Fruit fly (Drosophila melanogaster) whole organism, embryonic: Measurements from ENCODE around the gene Ufsp2.

Source experiments
- CG10565 ChIP-seq: fragments of 200-800 bp; sonication (Bioruptor generic); optimal IDR thresholded peaks from 3 replicates; lab custom pipeline; 2016; ENCODE audit warnings: missing biosample characterization, mild to moderate bottlenecking, missing genetic modification characterization
- CG12942 ChIP-seq: fragments of 200-800 bp; sonication (Bioruptor generic); optimal IDR thresholded peaks from 3 replicates; lab custom pipeline; 2016; ENCODE audit warnings: missing biosample characterization, missing genetic modification characterization
- CG13624 ChIP-seq: fragments of 200-800 bp; sonication (Bioruptor generic); optimal IDR thresholded peaks from 2 replicates; lab custom pipeline; 2016; ENCODE audit warnings: missing biosample characterization, missing genetic modification characterization
- CG13775 ChIP-seq: fragments of 200-800 bp; sonication (Bioruptor generic); optimal IDR thresholded peaks from 3 replicates; lab custom pipeline; 2017; ENCODE audit warnings: missing biosample characterization, mild to moderate bottlenecking, missing genetic modification characterization
- CG15011 ChIP-seq: fragments of 200-800 bp; sonication (Bioruptor generic); optimal IDR thresholded peaks from 3 replicates; lab custom pipeline; 2018; ENCODE audit warnings: missing biosample characterization, mild to moderate bottlenecking, missing genetic modification characterization
- CG16779 ChIP-seq: fragments of 200-800 bp; sonication (Bioruptor generic); IDR thresholded peaks from 2 replicates; pipeline ENCODE4 v1.3.6; 2022; ENCODE audit warnings: missing biosample characterization, missing genetic modification characterization
- CG18476 ChIP-seq: fragments of 200-800 bp; sonication (Bioruptor generic); optimal IDR thresholded peaks from 2 replicates; lab custom pipeline; 2016; ENCODE audit warnings: missing biosample characterization, mild to moderate bottlenecking, missing genetic modification characterization
- CG2889 ChIP-seq: fragments of 200-800 bp; sonication (Bioruptor generic); IDR thresholded peaks from 3 replicates; pipeline ENCODE4 v1.3.6; 2022; ENCODE audit warnings: missing biosample characterization, missing genetic modification characterization
- CG7372 ChIP-seq: fragments of 200-800 bp; sonication (Bioruptor generic); IDR thresholded peaks from 2 replicates; pipeline ENCODE4 v1.3.6; 2022; ENCODE audit warnings: missing biosample characterization, missing genetic modification characterization
- CG8281 ChIP-seq: fragments of 200-800 bp; sonication (Bioruptor generic); optimal IDR thresholded peaks from 2 replicates; lab custom pipeline; 2018; ENCODE audit warnings: missing biosample characterization, mild to moderate bottlenecking, missing genetic modification characterization, moderate library complexity
- CG9437 ChIP-seq: fragments of 200-800 bp; sonication (Bioruptor generic); optimal IDR thresholded peaks from 2 replicates; lab custom pipeline; 2018; ENCODE audit warnings: missing biosample characterization, mild to moderate bottlenecking, missing genetic modification characterization
- D19B ChIP-seq: fragments of 200-800 bp; sonication (Bioruptor generic); optimal IDR thresholded peaks from 2 replicates; lab custom pipeline; 2017; ENCODE audit warnings: missing biosample characterization, mild to moderate bottlenecking, missing genetic modification characterization
- Ets65A ChIP-seq: fragments of 200-800 bp; sonication (Bioruptor generic); peaks from one replicate; lab custom pipeline; 2016; ENCODE audit warnings: missing biosample characterization, missing genetic modification characterization
- H2.0 ChIP-seq: fragments of 200-800 bp; sonication (Bioruptor generic); IDR thresholded peaks from 2 replicates; pipeline ENCODE4 v1.3.6; 2022; ENCODE audit warnings: missing biosample characterization, missing genetic modification characterization
- Hmx ChIP-seq: fragments of 200-800 bp; sonication (Bioruptor generic); optimal IDR thresholded peaks from 2 replicates; lab custom pipeline; 2016; ENCODE audit warnings: missing biosample characterization, missing genetic modification characterization
- MBD-R2 ChIP-seq: fragments of 200-800 bp; sonication (Bioruptor generic); IDR thresholded peaks from 2 replicates; pipeline ENCODE4 v1.3.6; 2022; ENCODE audit warnings: missing biosample characterization, missing genetic modification characterization
- Med ChIP-seq: fragments of 200-800 bp; sonication (Bioruptor generic); peaks from one replicate; lab custom pipeline; 2016; ENCODE audit warnings: missing biosample characterization, missing genetic modification characterization, mild to moderate bottlenecking, inconsistent platforms, moderate library complexity
- Nf-YC ChIP-seq: fragments of 200-800 bp; optimal IDR thresholded peaks from 3 replicates; lab custom pipeline; 2019; ENCODE audit warnings: missing biosample characterization, mild to moderate bottlenecking, missing genetic modification characterization, moderate library complexity
- Scr ChIP-seq: fragments of 200-800 bp; sonication (Bioruptor generic); IDR thresholded peaks from 2 replicates; pipeline ENCODE4 v1.3.6; 2022; ENCODE audit warnings: missing biosample characterization, missing genetic modification characterization; ENCODE audit not compliant: partially characterized antibody
- Sin3A ChIP-seq: fragments of >200 bp; optimal IDR thresholded peaks from 2 replicates; lab custom pipeline; 2018
- Xrp1 ChIP-seq: fragments of 200-800 bp; sonication (Bioruptor generic); IDR thresholded peaks from 2 replicates; pipeline ENCODE4 v1.3.6; 2022; ENCODE audit warnings: missing biosample characterization, missing genetic modification characterization
- az2 ChIP-seq: fragments of 200-800 bp; sonication (Bioruptor generic); optimal IDR thresholded peaks from 3 replicates; lab custom pipeline; 2016; ENCODE audit warnings: missing biosample characterization, missing genetic modification characterization
- btn ChIP-seq: fragments of 200-800 bp; sonication (Bioruptor generic); optimal IDR thresholded peaks from 2 replicates; lab custom pipeline; 2016; ENCODE audit warnings: missing biosample characterization, missing genetic modification characterization
- chm ChIP-seq: fragments of 200-800 bp; sonication (Bioruptor generic); IDR thresholded peaks from 2 replicates; pipeline ENCODE4 v1.3.6; 2022; ENCODE audit warnings: missing biosample characterization, missing genetic modification characterization
- corto ChIP-seq: fragments of 200-800 bp; sonication (Bioruptor generic); optimal IDR thresholded peaks from 2 replicates; lab custom pipeline; 2016; ENCODE audit warnings: missing biosample characterization, mild to moderate bottlenecking, missing genetic modification characterization, moderate library complexity
- crp ChIP-seq, 2 experiments: fragments of 200-800 bp; sonication (Bioruptor generic); optimal IDR thresholded peaks; 2 replicates in 1 of 2; 3 replicates in 1 of 2; lab custom pipeline; 2017; ENCODE audit warnings: missing biosample characterization in 2 of 2, missing genetic modification characterization in 2 of 2, mild to moderate bottlenecking in 1 of 2, moderate library complexity in 1 of 2
- danr ChIP-seq: fragments of 200-800 bp; sonication (Bioruptor generic); IDR thresholded peaks from 2 replicates; pipeline ENCODE4 v1.3.6; 2022; ENCODE audit warnings: missing biosample characterization, missing genetic modification characterization
- ken ChIP-seq: fragments of 200-800 bp; sonication (Bioruptor generic); IDR thresholded peaks from 3 replicates; pipeline ENCODE4 v1.3.6; 2022; ENCODE audit warnings: missing biosample characterization, missing genetic modification characterization
- nom ChIP-seq: fragments of 200-800 bp; sonication (Bioruptor generic); optimal IDR thresholded peaks from 2 replicates; lab custom pipeline; 2017; ENCODE audit warnings: missing biosample characterization, missing genetic modification characterization, mild to moderate bottlenecking, moderate library complexity, missing genetic modification reagents
- p53 ChIP-seq: fragments of 200-800 bp; sonication (Bioruptor generic); optimal IDR thresholded peaks from 2 replicates; lab custom pipeline; 2016; ENCODE audit warnings: missing biosample characterization, missing genetic modification characterization
- slbo ChIP-seq: fragments of 200-800 bp; sonication (Bioruptor generic); IDR thresholded peaks from 2 replicates; pipeline ENCODE4 v1.3.6; 2022; ENCODE audit warnings: missing biosample characterization, missing genetic modification characterization

Gene Ufsp2

DNA sequence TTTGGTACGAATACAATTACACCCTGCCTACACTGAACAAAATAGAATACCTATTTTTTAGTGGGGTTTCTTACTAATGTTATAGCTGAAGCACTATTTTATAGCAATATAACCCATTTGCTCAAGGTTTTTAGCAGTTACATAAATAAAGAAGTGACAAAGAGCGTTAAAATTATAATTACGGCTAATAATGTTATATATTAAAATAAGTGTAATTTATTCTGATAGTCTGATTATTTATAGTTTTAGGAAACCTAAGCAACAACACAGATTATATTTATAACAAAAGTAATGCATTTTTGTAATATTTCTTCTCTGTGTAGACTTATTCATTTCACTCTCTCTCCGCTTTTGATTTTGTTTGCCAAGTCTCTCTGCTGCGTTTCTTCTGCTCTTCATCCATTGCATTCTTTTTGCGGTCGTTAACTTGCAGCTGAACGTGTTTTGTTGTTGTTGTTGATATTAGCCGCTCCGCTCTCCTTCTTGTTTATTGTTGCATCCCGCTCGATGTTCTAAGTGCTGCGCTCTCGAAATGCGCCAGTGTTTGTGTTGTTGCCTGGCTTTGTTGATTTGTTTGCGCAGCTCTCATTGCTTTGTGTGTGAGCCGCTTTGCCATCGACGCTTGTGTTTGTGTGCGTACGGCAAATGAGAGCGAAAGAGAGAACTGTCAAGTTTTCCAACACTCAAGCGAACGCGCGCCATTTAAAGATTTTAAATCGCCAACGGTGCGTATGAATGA, 49.5 kb downstream of the Ufsp2 start (continued):
- TF ChIP-seq CG13775 (GFP tag; lab: Kevin White, UChicago) (peak; percentile 89), D19B (GFP tag; lab: Kevin White, UChicago) (peak; percentile 78), Nf-YC (tag; lab: Kevin White, UChicago) (peak; percentile 72), slbo (GFP tag; lab: Robert Waterston, UW) (peak; percentile 87), CG10565 (GFP tag; lab: Kevin White, UChicago) (peak; percentile 7), crp (GFP tag; optimal IDR thresholded peaks at IDR 0.05; lab: Kevin White, UChicago) (peak in 1 of 2 experiments; percentile 43), danr (GFP tag; lab: Robert Waterston, UW) (peak; percentile 52; the same call in 1 of the 2 replicates), nom (GFP tag; lab: Kevin White, UChicago) (peak; percentile 64), p53 (no peak), chm (0 out of 2 replicates have a peak, but pooled peaks have one; percentile 8), az2 (GFP tag; lab: Kevin White, UChicago) (peak; percentile 89), MBD-R2 (GFP tag; lab: Robert Waterston, UW) (no peak), CG12942 (GFP tag; lab: Kevin White, UChicago) (peak; percentile 84), Hmx (GFP tag; lab: Kevin White, UChicago) (peak; percentile 44), corto (peak; percentile 62), Xrp1 (GFP tag; lab: Robert Waterston, UW) (peak; percentile 84), CG8281 (tag; lab: Kevin White, UChicago) (peak; percentile 79), ken (GFP tag; lab: Robert Waterston, UW) (peak; percentile 63; the same call in 2 of the 3 replicates), CG15011 (peak; percentile 88), btn (no peak), CG13624 (GFP tag; lab: Kevin White, UChicago) (peak; percentile 2), CG2889 (GFP tag; lab: Robert Waterston, UW) (peak; percentile 59), H2.0 (GFP tag; lab: Robert Waterston, UW) (peak; percentile 75), Sin3A (lab: Kevin White, UChicago) (no peak), CG18476 (GFP tag; lab: Kevin White, UChicago) (peak; percentile 76)

DNA sequence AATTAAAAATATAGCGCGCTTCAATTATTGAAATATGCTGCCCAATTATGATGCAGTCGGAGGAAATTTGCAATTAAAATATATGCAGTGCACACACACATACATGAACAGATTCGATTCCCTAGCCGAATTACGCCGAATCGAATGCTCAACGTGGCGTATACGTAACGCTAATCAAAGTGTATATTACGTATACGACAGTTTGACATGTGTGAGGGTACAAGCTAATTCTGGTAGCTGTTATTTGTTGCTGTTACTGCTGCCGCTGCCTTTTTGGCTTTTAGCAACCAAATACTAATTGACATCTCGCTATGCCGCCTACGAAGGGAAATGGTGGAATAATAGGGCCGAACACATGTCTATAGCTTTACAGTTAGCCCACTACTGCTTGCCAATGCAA, 50.9 kb downstream of the Ufsp2 start:
- TF ChIP-seq CG9437 (GFP tag; lab: Kevin White, UChicago): peak; percentile 31
- TF ChIP-seq Med (GFP tag; lab: Kevin White, UChicago): peak; percentile 25
- peak; percentile 92 for TF ChIP-seq CG7372 (GFP tag; lab: Robert Waterston, UW)
- peak; percentile 52 for TF ChIP-seq Ets65A (GFP tag; lab: Kevin White, UChicago)
- 0 out of 2 replicates have a peak, but pooled peaks have one; percentile 27 for TF ChIP-seq CG16779
- TF ChIP-seq Scr (GFP tag; lab: Robert Waterston, UW): no peak
- TF ChIP-seq, all 482 proteins: peak for 5
